Fruit fly (Drosophila melanogaster) whole organism, adult: ENCODE measurements around the gene CG12535.

ENCODE experiments used
- CG11617 ChIP-seq: fragments of 200-800 bp; sonication (Bioruptor generic); optimal IDR thresholded peaks from 2 replicates; lab custom pipeline; 2017; ENCODE audit warnings: mild to moderate bottlenecking, missing biosample characterization, missing genetic modification reagents, missing genetic modification characterization
- CG12768 ChIP-seq: fragments of 200-800 bp; sonication (Bioruptor generic); optimal IDR thresholded peaks from 2 replicates; lab custom pipeline; 2017; ENCODE audit warnings: missing biosample characterization, missing genetic modification characterization, mild to moderate bottlenecking, moderate library complexity, missing genetic modification reagents
- CG14711 ChIP-seq: fragments of 200-800 bp; sonication (Bioruptor generic); optimal IDR thresholded peaks from 2 replicates; lab custom pipeline; 2018; ENCODE audit warnings: missing biosample characterization, mild to moderate bottlenecking, missing genetic modification characterization, moderate library complexity
- CG1620 ChIP-seq: fragments of 200-800 bp; sonication (Bioruptor generic); optimal IDR thresholded peaks from 2 replicates; lab custom pipeline; 2016; ENCODE audit warnings: missing biosample characterization, missing genetic modification characterization
- CG33017 ChIP-seq: fragments of 200-800 bp; sonication (Bioruptor generic); optimal IDR thresholded peaks from 2 replicates; lab custom pipeline; 2018; ENCODE audit warnings: missing biosample characterization, mild to moderate bottlenecking, missing genetic modification characterization, moderate library complexity
- CG5204 ChIP-seq: fragments of 200-800 bp; sonication (Bioruptor generic); optimal IDR thresholded peaks from 2 replicates; lab custom pipeline; 2016; ENCODE audit warnings: missing biosample characterization, missing genetic modification characterization
- CG7045 ChIP-seq: fragments of 200-800 bp; sonication (Bioruptor generic); optimal IDR thresholded peaks from 2 replicates; lab custom pipeline; 2017; ENCODE audit warnings: missing biosample characterization, mild to moderate bottlenecking, missing genetic modification characterization
- CG7101 ChIP-seq: fragments of 200-800 bp; sonication (Bioruptor generic); optimal IDR thresholded peaks from 2 replicates; lab custom pipeline; 2018; ENCODE audit warnings: missing biosample characterization, mild to moderate bottlenecking, missing genetic modification characterization, moderate library complexity
- Clk ChIP-seq: fragments of 200-800 bp; sonication (Bioruptor generic); optimal IDR thresholded peaks from 2 replicates; lab custom pipeline; 2017; ENCODE audit warnings: missing biosample characterization, missing genetic modification characterization
- Crg-1 ChIP-seq: fragments of 200-800 bp; sonication (Bioruptor generic); optimal IDR thresholded peaks from 2 replicates; lab custom pipeline; 2016; ENCODE audit warnings: missing biosample characterization, missing genetic modification characterization
- Hr96 ChIP-seq: fragments of 200-800 bp; sonication (Bioruptor generic); optimal IDR thresholded peaks from 2 replicates; lab custom pipeline; 2016; ENCODE audit warnings: missing biosample characterization, missing genetic modification characterization
- Mnt ChIP-seq: fragments of 200-800 bp; sonication (Bioruptor generic); optimal IDR thresholded peaks from 2 replicates; lab custom pipeline; 2016; ENCODE audit warnings: missing biosample characterization, mild to moderate bottlenecking, missing genetic modification characterization
- bab1 ChIP-seq: fragments of 200-800 bp; sonication (Bioruptor generic); optimal IDR thresholded peaks from 3 replicates; lab custom pipeline; 2019; ENCODE audit warnings: missing biosample characterization, mild to moderate bottlenecking, missing genetic modification characterization, moderate library complexity
- cic ChIP-seq: fragments of 200-800 bp; sonication (Bioruptor generic); optimal IDR thresholded peaks from 2 replicates; lab custom pipeline; 2017; ENCODE audit warnings: missing biosample characterization, mild to moderate bottlenecking, missing genetic modification characterization, moderate library complexity
- cnc ChIP-seq, 2 experiments: fragments of >200 bp; optimal IDR thresholded peaks; 2 replicates each; lab custom pipeline; 2017
- kay ChIP-seq: fragments of 200-800 bp; sonication (Bioruptor generic); peaks from one replicate; lab custom pipeline; 2016; ENCODE audit warnings: missing biosample characterization, missing genetic modification characterization, borderline replicate concordance
- ovo ChIP-seq: fragments of 200-800 bp; sonication (Bioruptor generic); optimal IDR thresholded peaks from 2 replicates; lab custom pipeline; 2016; ENCODE audit warnings: missing biosample characterization, missing genetic modification characterization
- pad ChIP-seq: fragments of 200-800 bp; sonication (Bioruptor generic); optimal IDR thresholded peaks from 3 replicates; lab custom pipeline; 2017; ENCODE audit warnings: missing biosample characterization, missing genetic modification characterization, mild to moderate bottlenecking, moderate library complexity, missing genetic modification reagents
- tj ChIP-seq: fragments of 200-800 bp; sonication (Bioruptor generic); optimal IDR thresholded peaks from 3 replicates; lab custom pipeline; 2017; ENCODE audit warnings: missing biosample characterization, mild to moderate bottlenecking, missing genetic modification characterization, moderate library complexity
- toe ChIP-seq: fragments of 200-800 bp; sonication (Bioruptor generic); optimal IDR thresholded peaks from 2 replicates; lab custom pipeline; 2016; ENCODE audit warnings: missing biosample characterization, missing genetic modification characterization

CG12535 gene

DNA sequence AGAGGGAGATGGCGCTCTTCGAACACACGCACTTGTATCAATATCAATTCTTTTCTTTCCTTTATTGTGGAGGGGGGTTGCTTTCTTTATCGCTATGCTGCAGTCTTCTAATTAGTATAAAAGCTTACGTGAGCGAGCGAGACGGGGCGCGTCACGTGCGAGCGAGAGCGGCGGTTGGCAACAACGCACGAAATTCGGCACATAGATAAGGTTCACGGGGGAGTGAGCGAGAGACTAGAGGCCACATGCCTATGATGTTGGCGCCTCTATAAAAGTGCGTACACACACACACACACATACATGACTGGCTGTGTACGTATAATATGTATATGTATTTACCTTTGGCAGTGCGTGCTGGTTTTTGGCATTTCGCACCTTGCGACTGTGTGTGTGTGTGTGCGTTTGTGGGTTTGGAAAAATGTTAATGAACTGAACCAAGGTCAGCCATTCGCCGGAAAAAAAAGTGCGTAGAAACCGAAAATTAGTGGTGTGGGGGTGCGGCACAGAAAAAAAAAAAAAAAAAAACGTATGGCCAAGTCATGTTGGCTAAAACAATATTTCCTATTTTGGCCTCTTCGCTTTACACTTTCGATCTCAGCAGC is 70.2 kb downstream of the CG12535 start:
- TF ChIP-seq CG5204 (GFP tag; lab: Kevin White, UChicago), result no peak
- TF ChIP-seq cnc (optimal IDR thresholded peaks at IDR 0.05; lab: Kevin White, UChicago), result no peak
- TF ChIP-seq pad, result peak; percentile 68
- no peak for TF ChIP-seq CG7101 (tag; lab: Kevin White, UChicago)
- TF ChIP-seq Mnt (GFP tag; lab: Kevin White, UChicago), result peak; percentile 7

DNA sequence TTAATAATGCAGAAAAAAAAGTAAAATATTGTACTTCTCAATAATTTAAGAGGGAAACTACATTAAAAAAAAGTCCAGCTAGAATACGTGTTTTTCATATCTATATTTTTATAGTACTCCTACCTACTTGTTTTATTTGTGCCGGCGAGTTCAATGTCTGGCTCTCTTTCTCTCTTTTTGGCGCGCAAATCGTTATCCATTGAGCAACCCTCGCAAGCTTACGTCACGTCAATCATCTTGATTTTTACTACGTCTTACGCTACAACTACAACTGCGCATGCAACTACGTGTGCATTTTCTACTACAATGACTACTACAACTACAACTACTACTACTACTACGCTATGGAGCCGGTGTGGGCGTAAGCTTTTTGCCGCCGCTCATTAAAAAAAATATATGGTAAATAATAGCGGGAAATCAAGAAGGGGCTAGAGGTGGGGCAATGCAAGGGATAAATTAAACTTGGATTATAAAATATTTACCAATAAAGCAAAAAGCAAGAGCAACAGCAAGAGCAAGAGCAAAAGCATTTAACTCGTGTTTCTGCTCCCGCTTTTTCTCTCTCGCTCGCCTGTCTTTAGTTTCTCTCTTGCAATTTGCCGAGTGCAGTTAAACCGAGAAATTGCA is 71.3 kb downstream of the CG12535 start:
- peak; percentile 99 for TF ChIP-seq cic (GFP tag; lab: Kevin White, UChicago)
- TF ChIP-seq CG5204 (GFP tag; lab: Kevin White, UChicago), result no peak
- TF ChIP-seq Crg-1 (GFP tag; lab: Kevin White, UChicago), result peak; percentile 14
- no peak for TF ChIP-seq CG33017 (tag; lab: Kevin White, UChicago)
- TF ChIP-seq tj (GFP tag; lab: Kevin White, UChicago), result peak; percentile 65
- TF ChIP-seq CG12768, result peak; percentile 31
- TF ChIP-seq CG1620, result no peak
- TF ChIP-seq pad, result peak; percentile 91
- TF ChIP-seq CG7101 (tag; lab: Kevin White, UChicago), result peak; percentile 29
- peak; percentile 55 for TF ChIP-seq ovo
- TF ChIP-seq kay (GFP tag; lab: Kevin White, UChicago), result peak; percentile 91
- TF ChIP-seq Mnt (GFP tag; lab: Kevin White, UChicago), result peak; percentile 59

DNA sequence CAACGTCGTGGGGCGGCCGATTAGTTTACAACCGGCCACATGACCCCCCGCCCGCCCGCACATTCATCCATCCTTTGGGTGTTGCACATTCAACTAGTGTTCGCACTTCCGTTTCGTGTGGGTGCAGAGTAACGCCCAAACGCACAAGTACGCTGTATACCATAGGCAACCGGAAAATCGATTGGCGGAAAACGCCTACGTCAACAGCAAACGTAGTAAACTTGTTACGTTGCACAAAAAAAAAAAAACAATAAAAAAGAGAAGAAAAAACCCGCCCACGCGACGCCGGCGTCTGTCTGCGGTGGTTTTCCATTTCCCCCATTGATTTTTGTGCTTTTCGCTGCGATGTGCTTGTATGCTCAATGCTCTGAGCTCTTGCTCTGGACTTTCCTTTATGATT is 72.3 kb downstream of the CG12535 start:
- no peak for TF ChIP-seq CG7045
- no peak for TF ChIP-seq tj (GFP tag; lab: Kevin White, UChicago)
- TF ChIP-seq CG33017 (tag; lab: Kevin White, UChicago), result no peak
- no peak for TF ChIP-seq pad
- TF ChIP-seq kay (GFP tag; lab: Kevin White, UChicago), result no peak
- TF ChIP-seq CG7101 (tag; lab: Kevin White, UChicago), result no peak
- no peak for TF ChIP-seq CG11617 (GFP tag; lab: Kevin White, UChicago)
- no peak for TF ChIP-seq cic (GFP tag; lab: Kevin White, UChicago)
- TF ChIP-seq CG14711 (tag; lab: Kevin White, UChicago), result no peak
- TF ChIP-seq Clk (GFP tag; lab: Kevin White, UChicago), result no peak
- TF ChIP-seq CG12768, result no peak
- no peak for TF ChIP-seq ovo
- TF ChIP-seq cnc (optimal IDR thresholded peaks at IDR 0.05; lab: Kevin White, UChicago), result no peak
- no peak for TF ChIP-seq CG1620
- no peak for TF ChIP-seq Hr96 (GFP tag; lab: Kevin White, UChicago)
- TF ChIP-seq Crg-1 (GFP tag; lab: Kevin White, UChicago), result no peak
- no peak for TF ChIP-seq CG5204 (GFP tag; lab: Kevin White, UChicago)
- no peak for TF ChIP-seq Mnt (GFP tag; lab: Kevin White, UChicago)
- no peak for TF ChIP-seq bab1 (GFP tag; lab: Kevin White, UChicago)

DNA sequence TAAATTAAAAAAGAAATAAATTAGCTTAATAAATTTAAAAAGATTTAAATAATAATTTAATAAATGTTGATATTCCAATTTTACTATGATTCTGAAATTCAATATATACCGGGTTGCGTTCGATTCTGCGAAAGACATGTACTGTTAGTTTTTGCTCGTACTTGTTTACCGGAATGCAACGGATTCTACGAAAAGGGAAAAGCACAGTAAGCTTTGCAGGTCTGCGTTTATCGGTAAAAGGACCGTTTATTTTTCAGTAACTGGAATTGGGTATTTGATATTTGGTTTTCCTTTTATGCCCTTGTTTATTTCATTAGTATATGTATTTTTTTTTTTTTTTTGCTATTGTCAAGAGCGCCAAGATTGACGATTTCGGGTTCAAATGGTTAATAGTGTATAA is 74.5 kb downstream of the CG12535 start:
- TF ChIP-seq Crg-1 (GFP tag; lab: Kevin White, UChicago) (no peak), Hr96 (GFP tag; lab: Kevin White, UChicago) (no peak), CG5204 (GFP tag; lab: Kevin White, UChicago) (no peak), pad (peak; percentile 41), ovo (peak; percentile 91), tj (GFP tag; lab: Kevin White, UChicago) (no peak)

- TF ChIP-seq pad (peak; percentile 55), ovo (peak; percentile 52), Hr96 (GFP tag; lab: Kevin White, UChicago) (no peak)
Measured at dm6 chrX:3373656-3374055, 75.1 kb downstream of the CG12535 start.

DNA sequence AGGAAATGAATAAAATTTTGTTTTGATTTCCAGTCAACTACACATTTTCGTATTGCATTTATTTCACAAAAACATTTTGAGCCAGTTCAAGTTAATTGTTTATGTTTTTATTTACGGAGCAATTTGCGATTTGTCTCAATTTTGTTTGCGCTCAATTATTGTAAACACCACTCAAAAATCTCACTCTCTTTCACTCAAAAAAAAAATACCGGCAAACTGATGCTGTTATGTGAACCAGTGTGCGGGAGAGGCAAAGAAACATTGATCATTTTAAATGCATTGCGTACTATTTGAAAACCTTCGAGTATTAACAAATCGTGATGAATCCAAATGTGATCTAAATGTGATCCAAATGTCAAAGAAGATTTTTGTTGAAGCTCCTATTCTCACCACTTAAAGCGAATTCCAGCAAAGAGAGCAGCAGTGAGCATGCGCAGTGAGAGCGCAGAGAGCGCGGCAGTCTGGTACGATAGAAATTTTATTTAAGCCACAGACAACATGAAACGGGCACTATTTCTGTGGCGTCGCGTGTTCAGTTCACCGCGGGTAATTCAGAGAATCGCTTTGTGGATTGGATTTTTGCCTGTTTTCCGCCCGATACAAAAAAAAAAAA is 76.0 kb downstream of the CG12535 start, which contains the start of gene Myc:
Myc (plus strand) TSS at position 504 of the 613 bp plus-strand sequence.
- TF ChIP-seq Clk (GFP tag; lab: Kevin White, UChicago) (no peak), CG7045 (no peak), Mnt (GFP tag; lab: Kevin White, UChicago) (peak; percentile 70), kay (GFP tag; lab: Kevin White, UChicago) (no peak), CG1620 (no peak), ovo (no peak), CG5204 (GFP tag; lab: Kevin White, UChicago) (no peak), CG33017 (tag; lab: Kevin White, UChicago) (no peak), Crg-1 (GFP tag; lab: Kevin White, UChicago) (peak; percentile 9), CG7101 (tag; lab: Kevin White, UChicago) (peak; percentile 28), toe (GFP tag; lab: Kevin White, UChicago) (no peak), cnc (optimal IDR thresholded peaks at IDR 0.05; lab: Kevin White, UChicago) (no peak), pad (no peak), tj (GFP tag; lab: Kevin White, UChicago) (peak; percentile 61), cic (GFP tag; lab: Kevin White, UChicago) (peak; percentile 33), CG12768 (peak; percentile 3), Hr96 (GFP tag; lab: Kevin White, UChicago) (no peak), bab1 (GFP tag; lab: Kevin White, UChicago) (no peak), CG14711 (tag; lab: Kevin White, UChicago) (no peak), CG11617 (GFP tag; lab: Kevin White, UChicago) (no peak)
